Worm (Caenorhabditis elegans): ENCODE data around the gene nhr-125.

DNA sequence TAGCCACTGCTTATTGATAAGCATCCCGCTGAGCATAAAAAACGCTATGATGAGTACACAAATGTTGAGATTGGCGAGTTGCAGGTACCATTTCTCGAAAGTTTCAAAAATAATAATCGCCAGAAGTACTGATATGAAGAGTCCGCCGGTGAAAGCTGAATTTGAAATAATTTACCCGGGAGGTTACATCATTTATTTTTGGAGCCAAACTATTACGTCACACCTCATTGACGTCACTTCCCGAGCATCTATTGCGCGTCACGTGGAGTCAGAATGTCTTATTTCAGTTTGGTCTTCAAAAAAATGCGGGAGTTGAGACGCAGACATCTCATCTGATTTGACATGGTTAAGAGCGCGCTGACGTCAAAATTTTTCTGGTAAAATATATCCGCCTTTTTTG is 5.5 kb upstream of the nhr-125 start:
- TF ChIP-seq unc-39 (tag; optimal IDR thresholded peaks at IDR 0.05) (no peak), nhr-237 (tag; optimal IDR thresholded peaks at IDR 0.05) (no peak), skn-1 (tag; optimal IDR thresholded peaks at IDR 0.05) (no peak)
